Worm (Caenorhabditis elegans) whole organism, L4 larva: ENCODE results near the gene scl-10.

ENCODE experiments used
- Y5F2A.4 ChIP-seq: fragments of 200-800 bp; sonication (Bioruptor generic); optimal IDR thresholded peaks from 2 replicates; lab custom pipeline; 2018; ENCODE audit warnings: mild to moderate bottlenecking, missing genetic modification characterization, missing compliant biosample characterization
- ZK546.5 ChIP-seq, 2 experiments: sonication (generic microtip); optimal IDR thresholded peaks; 2 replicates each; lab custom pipeline; 2017; ENCODE audit warnings: missing biosample characterization in 2 of 2, missing genetic modification characterization in 2 of 2
- ama-1 ChIP-seq: fragments of 150-350 bp; optimal IDR thresholded peaks from 2 replicates; lab custom pipeline; 2014; ENCODE audit warnings: inconsistent platforms, mixed read lengths
- hlh-30 ChIP-seq: sonication (generic microtip); optimal IDR thresholded peaks from 2 replicates; lab custom pipeline; 2017; ENCODE audit warnings: antibody characterized with exemption, mild to moderate bottlenecking, missing genetic modification characterization, missing compliant biosample characterization; ENCODE audit not compliant: insufficient read depth
- lin-13 ChIP-seq: fragments of 150-350 bp; optimal IDR thresholded peaks from 2 replicates; lab custom pipeline; 2014; ENCODE audit warnings: missing biosample characterization, missing genetic modification reagents, missing genetic modification characterization
- lsy-2 ChIP-seq, 2 experiments: fragments of 150-350 bp in 1 of 2; sonication (generic microtip) in 1 of 2; optimal IDR thresholded peaks; 2 replicates each; lab custom pipeline; 2014 to 2017; ENCODE audit warnings: missing biosample characterization in 2 of 2, missing genetic modification characterization in 2 of 2
- mxl-3 ChIP-seq: fragments of 200-800 bp; sonication (Bioruptor generic); optimal IDR thresholded peaks from 2 replicates; lab custom pipeline; 2018; ENCODE audit warnings: mild to moderate bottlenecking, missing genetic modification characterization, missing compliant biosample characterization
- nhr-25 ChIP-seq: sonication (generic microtip); optimal IDR thresholded peaks from 2 replicates; lab custom pipeline; 2017; ENCODE audit warnings: missing genetic modification characterization, mild to moderate bottlenecking, missing compliant biosample characterization, antibody characterized with exemption, moderate library complexity, borderline replicate concordance; ENCODE audit not compliant: insufficient read depth
- skn-1 ChIP-seq: fragments of 150-350 bp; optimal IDR thresholded peaks from 2 replicates; lab custom pipeline; 2014; ENCODE audit warnings: missing biosample characterization, missing genetic modification characterization
- zip-11 ChIP-seq: fragments of 200-800 bp; sonication (Bioruptor generic); IDR thresholded peaks from 2 replicates; pipeline ENCODE4 v1.3.6; 2022; ENCODE audit warnings: missing genetic modification characterization, missing compliant biosample characterization

- TF ChIP-seq zip-11 (GFP tag; lab: Robert Waterston, UW) (no peak), ama-1 (lab: Kevin White, UChicago) (no peak), lin-13 (GFP tag; lab: Kevin White, UChicago) (no peak), skn-1 (tag; lab: Kevin White, UChicago) (no peak), ZK546.5 (tag; optimal IDR thresholded peaks at IDR 0.05; lab: Kevin White, UChicago) (no peak), mxl-3 (GFP tag; lab: Kevin White, UChicago) (no peak), Y5F2A.4 (GFP tag; lab: Kevin White, UChicago) (no peak), lsy-2 (tag; optimal IDR thresholded peaks at IDR 0.05; lab: Kevin White, UChicago) (no peak), nhr-25 (tag; lab: Kevin White, UChicago) (no peak), hlh-30 (tag; lab: Kevin White, UChicago) (no peak)
Measured at ce11 chrIV:13076620-13077019, 28.4 kb downstream of the scl-10 start, which contains the start of gene C39E9.7.
